Worm (Caenorhabditis elegans) whole organism, L4 larva: Measurements from ENCODE around the gene F07B7.12.
"Not testable (repeated sequence)": the region's sequence is repeated elsewhere in the genome, so short reads cannot be mapped to it uniquely, and the experiment has no call there.

ENCODE experiments used
- R02D3.7 ChIP-seq: fragments of 150-350 bp; sonication (generic microtip); optimal IDR thresholded peaks from 3 replicates; lab custom pipeline; 2014; ENCODE audit warnings: missing biosample characterization, missing genetic modification characterization
- T20F7.1 ChIP-seq: fragments of 200-800 bp; sonication (Bioruptor generic); optimal IDR thresholded peaks from 2 replicates; lab custom pipeline; 2018; ENCODE audit warnings: mild to moderate bottlenecking, missing genetic modification characterization, missing compliant biosample characterization
- T26A8.4 ChIP-seq: fragments of 200-800 bp; sonication (Bioruptor generic); IDR thresholded peaks from 2 replicates; pipeline ENCODE4 v1.3.6; 2022; ENCODE audit warnings: missing genetic modification characterization, missing compliant biosample characterization
- Y105C5A.15 ChIP-seq: fragments of 200-800 bp; sonication (Bioruptor generic); IDR thresholded peaks from 2 replicates; pipeline ENCODE4 v1.3.6; 2022; ENCODE audit warnings: missing genetic modification characterization, missing compliant biosample characterization
- aha-1 ChIP-seq: fragments of 150-350 bp; peaks from one replicate; lab custom pipeline; 2014; ENCODE audit warnings: missing biosample characterization, missing genetic modification characterization
- arid-1 ChIP-seq: fragments of 200-800 bp; sonication (Bioruptor generic); conservative IDR thresholded peaks from 2 replicates; pipeline ENCODE4 v1.3.6; 2022; ENCODE audit warnings: missing genetic modification reagents, missing genetic modification characterization, missing compliant biosample characterization
- ceh-28 ChIP-seq: fragments of 150-350 bp; optimal IDR thresholded peaks from 2 replicates; lab custom pipeline; 2014; ENCODE audit warnings: missing biosample characterization, missing genetic modification reagents, missing genetic modification characterization
- ceh-82 ChIP-seq: sonication (generic microtip); optimal IDR thresholded peaks from 2 replicates; lab custom pipeline; 2017; ENCODE audit warnings: missing biosample characterization, missing genetic modification characterization
- daf-16 ChIP-seq, 3 experiments: sonication (generic microtip); optimal IDR thresholded peaks; 2 replicates each; lab custom pipeline; 2016 to 2017; ENCODE audit warnings: missing genetic modification characterization in 3 of 3, missing genetic modification reagents in 3 of 3, mild to moderate bottlenecking in 2 of 3, missing compliant biosample characterization in 2 of 3, missing biosample characterization in 1 of 3, moderate library complexity in 1 of 3
- dmd-8 ChIP-seq: fragments of 200-800 bp; sonication (Bioruptor generic); IDR thresholded peaks from 2 replicates; pipeline ENCODE4 v1.3.6; 2022; ENCODE audit warnings: missing genetic modification characterization, missing compliant biosample characterization
- dve-1 ChIP-seq: sonication (generic microtip); optimal IDR thresholded peaks from 2 replicates; lab custom pipeline; 2017; ENCODE audit warnings: antibody characterized with exemption, mild to moderate bottlenecking, missing genetic modification characterization, missing compliant biosample characterization; ENCODE audit not compliant: insufficient read depth
- egl-27 ChIP-seq: sonication (generic microtip); optimal IDR thresholded peaks from 3 replicates; lab custom pipeline; 2017; ENCODE audit warnings: missing biosample characterization, missing genetic modification reagents, missing genetic modification characterization
- egl-43 ChIP-seq: fragments of 200-800 bp; sonication (Bioruptor generic); IDR thresholded peaks from 2 replicates; pipeline ENCODE4 v1.3.6; 2022; ENCODE audit warnings: missing genetic modification reagents, missing genetic modification characterization, missing compliant biosample characterization
- hlh-30 ChIP-seq: sonication (generic microtip); optimal IDR thresholded peaks from 2 replicates; lab custom pipeline; 2017; ENCODE audit warnings: antibody characterized with exemption, mild to moderate bottlenecking, missing genetic modification characterization, missing compliant biosample characterization; ENCODE audit not compliant: insufficient read depth
- lin-1 ChIP-seq: fragments of 200-800 bp; sonication (Bioruptor generic); IDR thresholded peaks from 2 replicates; pipeline ENCODE4 v1.3.6; 2022; ENCODE audit warnings: missing genetic modification reagents, missing genetic modification characterization, missing compliant biosample characterization
- lin-29 ChIP-seq: fragments of 200-800 bp; sonication (Bioruptor generic); IDR thresholded peaks from 2 replicates; pipeline ENCODE4 v1.3.6; 2022; ENCODE audit warnings: missing genetic modification reagents, missing genetic modification characterization, missing compliant biosample characterization
- lin-38 ChIP-seq: fragments of 200-800 bp; sonication (Bioruptor generic); IDR thresholded peaks from 2 replicates; pipeline ENCODE4 v1.3.6; 2022; ENCODE audit warnings: missing genetic modification reagents, missing genetic modification characterization, missing compliant biosample characterization
- madf-5 ChIP-seq, 2 experiments: fragments of 200-800 bp; sonication (Bioruptor generic); IDR thresholded peaks; 2 replicates each; pipeline ENCODE4 v1.3.6; 2022; ENCODE audit warnings: missing compliant biosample characterization in 2 of 2, missing genetic modification characterization in 2 of 2
- mdt-29 ChIP-seq: fragments of 200-800 bp; sonication (Bioruptor generic); IDR thresholded peaks from 2 replicates; pipeline ENCODE4 v1.3.6; 2022; ENCODE audit warnings: missing genetic modification reagents, missing genetic modification characterization, missing compliant biosample characterization
- mxl-2 ChIP-seq: fragments of 200-800 bp; sonication (Bioruptor generic); conservative IDR thresholded peaks from 2 replicates; pipeline ENCODE4 v1.3.6; 2022; ENCODE audit warnings: missing genetic modification reagents, missing genetic modification characterization, missing compliant biosample characterization
- nhr-102 ChIP-seq: sonication (generic microtip); optimal IDR thresholded peaks from 2 replicates; lab custom pipeline; 2016; ENCODE audit warnings: mild to moderate bottlenecking, missing genetic modification characterization, moderate library complexity, missing compliant biosample characterization
- nhr-28 ChIP-seq: fragments of 150-350 bp; optimal IDR thresholded peaks from 2 replicates; lab custom pipeline; 2014; ENCODE audit warnings: missing biosample characterization, missing genetic modification characterization
- nhr-41 ChIP-seq: fragments of 200-800 bp; sonication (Bioruptor generic); IDR thresholded peaks from 2 replicates; pipeline ENCODE4 v1.3.6; 2022; ENCODE audit warnings: missing genetic modification reagents, missing genetic modification characterization, missing compliant biosample characterization
- nhr-6 ChIP-seq: fragments of 150-350 bp; optimal IDR thresholded peaks from 2 replicates; lab custom pipeline; 2014; ENCODE audit warnings: missing biosample characterization, missing genetic modification characterization
- rbr-2 ChIP-seq: sonication (generic microtip); optimal IDR thresholded peaks from 2 replicates; lab custom pipeline; 2016; ENCODE audit warnings: missing genotype, missing genetic modification characterization, missing compliant biosample characterization
- sdz-12 ChIP-seq: fragments of 200-800 bp; sonication (Bioruptor generic); optimal IDR thresholded peaks from 2 replicates; lab custom pipeline; 2018; ENCODE audit warnings: mild to moderate bottlenecking, missing genetic modification characterization, missing compliant biosample characterization
- set-16 ChIP-seq: fragments of 200-800 bp; sonication (Bioruptor generic); IDR thresholded peaks from 2 replicates; pipeline ENCODE4 v1.3.6; 2022; ENCODE audit warnings: missing genetic modification reagents, missing genetic modification characterization, missing compliant biosample characterization
- spr-3 ChIP-seq: fragments of 200-800 bp; sonication (Bioruptor generic); optimal IDR thresholded peaks from 2 replicates; lab custom pipeline; 2018; ENCODE audit warnings: mild to moderate bottlenecking, missing genetic modification characterization, missing compliant biosample characterization
- unc-130 ChIP-seq: sonication (generic microtip); optimal IDR thresholded peaks from 2 replicates; lab custom pipeline; 2016; ENCODE audit warnings: missing genetic modification reagents, missing genetic modification characterization, missing compliant biosample characterization
- unc-39 ChIP-seq: sonication (generic microtip); optimal IDR thresholded peaks from 2 replicates; lab custom pipeline; 2017; ENCODE audit warnings: missing biosample characterization, missing genetic modification characterization
- zfp-2 ChIP-seq: sonication (generic microtip); optimal IDR thresholded peaks from 2 replicates; lab custom pipeline; 2016; ENCODE audit warnings: mild to moderate bottlenecking, missing genetic modification characterization, missing compliant biosample characterization
- zfp-3 ChIP-seq: fragments of 200-800 bp; sonication (Bioruptor generic); conservative IDR thresholded peaks from 2 replicates; pipeline ENCODE4 v1.3.6; 2022; ENCODE audit warnings: missing genetic modification reagents, missing genetic modification characterization, missing compliant biosample characterization
- zip-11 ChIP-seq: fragments of 200-800 bp; sonication (Bioruptor generic); IDR thresholded peaks from 2 replicates; pipeline ENCODE4 v1.3.6; 2022; ENCODE audit warnings: missing genetic modification characterization, missing compliant biosample characterization

The F07B7.12 gene

ce11 chrV:8905656-8906055, 43.8 kb upstream of the F07B7.12 start (continued):
- TF ChIP-seq dmd-8 (GFP tag; lab: Robert Waterston, UW) (no peak), dve-1 (peak; percentile 86), mxl-2 (GFP tag; lab: Robert Waterston, UW) (no peak), aha-1 (tag; lab: Kevin White, UChicago) (no peak), lin-1 (peak; percentile 67), arid-1 (GFP tag; lab: Robert Waterston, UW) (no peak), nhr-41 (no peak), daf-16 (GFP tag; optimal IDR thresholded peaks at IDR 0.05; lab: Kevin White, UChicago) (no peak), daf-16 (tag; optimal IDR thresholded peaks at IDR 0.05; lab: Kevin White, UChicago) (peak; percentile 79), ceh-28 (tag; lab: Kevin White, UChicago) (no peak), T26A8.4 (GFP tag; lab: Robert Waterston, UW) (no peak), unc-130 (GFP tag; lab: Kevin White, UChicago) (no peak), hlh-30 (tag; lab: Kevin White, UChicago) (peak; percentile 49), R02D3.7 (tag; lab: Kevin White, UChicago) (no peak)
- TF ChIP-seq, all 104 proteins: peak for 13

- TF ChIP-seq aha-1 (tag; lab: Kevin White, UChicago) (peak; percentile 63), sdz-12 (no peak)
- TF ChIP-seq, all 104 proteins: peak for 1
These were observed 42.1 kb upstream of the F07B7.12 start for ce11 chrV:8903916-8904315.

ce11 chrV:8902697-8903096, 40.8 kb upstream of the F07B7.12 start, which contains the start of gene frpr-12:
frpr-12 (plus strand) TSS chrV:8902997.
- TF ChIP-seq spr-3, result no peak
- TF ChIP-seq Y105C5A.15, result no peak
- TF ChIP-seq hlh-30 (tag; lab: Kevin White, UChicago), result no peak
- TF ChIP-seq zfp-3, result no peak
- no peak for TF ChIP-seq T20F7.1 (GFP tag; lab: Kevin White, UChicago)
- no peak for TF ChIP-seq nhr-102
- TF ChIP-seq mdt-29, result no peak
- no peak for TF ChIP-seq unc-39 (tag; lab: Kevin White, UChicago)
- no peak for TF ChIP-seq egl-27 (tag; lab: Kevin White, UChicago)
- TF ChIP-seq lin-38 (GFP tag; lab: Robert Waterston, UW), result no peak
- no peak for TF ChIP-seq zfp-2 (tag; lab: Kevin White, UChicago)
- no peak for TF ChIP-seq dmd-8 (GFP tag; lab: Robert Waterston, UW)
- TF ChIP-seq lin-29 (GFP tag; lab: Robert Waterston, UW), result no peak
- TF ChIP-seq, all 104 proteins: peak for 0

ce11 chrV:8898756-8899155, 36.9 kb upstream of the F07B7.12 start, which contains the start of gene frpr-13:
frpr-13 (plus strand) TSS chrV:8899056.
- TF ChIP-seq egl-43 (GFP tag; lab: Robert Waterston, UW), result no peak
- TF ChIP-seq daf-16 (GFP tag; optimal IDR thresholded peaks at IDR 0.05; lab: Kevin White, UChicago), result no peak
- no peak for TF ChIP-seq daf-16 (tag; optimal IDR thresholded peaks at IDR 0.05; lab: Kevin White, UChicago)
- no peak for TF ChIP-seq madf-5 (GFP tag; IDR thresholded peaks at IDR 0.05; lab: Robert Waterston, UW)
- TF ChIP-seq zip-11, result no peak
- no peak for TF ChIP-seq set-16 (GFP tag; lab: Robert Waterston, UW)
- TF ChIP-seq nhr-28, result no peak
- no peak for TF ChIP-seq nhr-6

ce11 chrV:8897942-8898419, 36.1 kb upstream of the F07B7.12 start, which contains the start of the genes his-17 and his-18:
his-17 (minus strand) TSS chrV:8897992.
his-18 (plus strand) TSS chrV:8898228.
- TF ChIP-seq ceh-28, rbr-2, ceh-82 (tag; lab: Kevin White, UChicago): not testable (repeated sequence)
